Worm (Caenorhabditis elegans) whole organism, L1 larva: ENCODE data around the gene Y67D8B.1.
A peak's percentile ranks its signal among the peaks of the same experiment; 100 is the strongest.

Source experiments
- Y116A8C.19 ChIP-seq: sonication (generic microtip); optimal IDR thresholded peaks from 2 replicates; lab custom pipeline; 2016; ENCODE audit warnings: missing compliant biosample characterization, missing genetic modification characterization, borderline replicate concordance
- aha-1 ChIP-seq: fragments of 150-350 bp; optimal IDR thresholded peaks from 2 replicates; lab custom pipeline; 2014; ENCODE audit warnings: missing biosample characterization, missing genetic modification characterization
- aly-2 ChIP-seq: fragments of 150-350 bp; optimal IDR thresholded peaks from 2 replicates; lab custom pipeline; 2014; ENCODE audit warnings: missing biosample characterization, missing genetic modification characterization
- ceh-8 ChIP-seq: fragments of 200-800 bp; sonication (Bioruptor generic); optimal IDR thresholded peaks from 2 replicates; lab custom pipeline; 2018; ENCODE audit warnings: mild to moderate bottlenecking, missing genetic modification characterization, moderate library complexity, missing compliant biosample characterization
- ceh-82 ChIP-seq, 3 experiments: fragments of 150-350 bp in 1 of 3; sonication (generic microtip) in 2 of 3; optimal IDR thresholded peaks; 2 replicates each; lab custom pipeline; 2014 to 2017; ENCODE audit warnings: missing biosample characterization in 3 of 3, missing genetic modification characterization in 3 of 3
- ceh-90 ChIP-seq: sonication (generic microtip); optimal IDR thresholded peaks from 2 replicates; lab custom pipeline; 2016; ENCODE audit warnings: missing genetic modification characterization, missing compliant biosample characterization
- dpl-1 ChIP-seq, 3 experiments: fragments of 150-350 bp in 2 of 3; sonication (generic microtip) in 1 of 3; optimal IDR thresholded peaks; 2 replicates each; lab custom pipeline; 2014 to 2017; ENCODE audit warnings: missing biosample characterization in 3 of 3, missing genetic modification characterization in 3 of 3, missing genetic modification reagents in 3 of 3
- efl-1 ChIP-seq, 4 experiments: fragments of 150-350 bp; optimal IDR thresholded peaks in 3 of 4; peaks in 1 of 4; 1 replicate in 1 of 4; 2 replicates in 3 of 4; lab custom pipeline; 2014; ENCODE audit warnings: missing biosample characterization in 2 of 4, missing genetic modification characterization in 2 of 4, missing genetic modification reagents in 2 of 4
- egl-13 ChIP-seq: sonication (generic microtip); optimal IDR thresholded peaks from 2 replicates; lab custom pipeline; 2016; ENCODE audit warnings: missing genotype, missing genetic modification reagents, missing genetic modification characterization, missing compliant biosample characterization
- elt-2 ChIP-seq: sonication (generic microtip); optimal IDR thresholded peaks from 2 replicates; lab custom pipeline; 2016; ENCODE audit warnings: missing genetic modification characterization, mild to moderate bottlenecking, inconsistent platforms, missing compliant biosample characterization, missing genetic modification reagents
- fkh-10 ChIP-seq: sonication (generic microtip); optimal IDR thresholded peaks from 2 replicates; lab custom pipeline; 2017; ENCODE audit warnings: missing biosample characterization, missing genetic modification reagents, missing genetic modification characterization
- fkh-4 ChIP-seq: sonication (generic microtip); optimal IDR thresholded peaks from 2 replicates; lab custom pipeline; 2016; ENCODE audit warnings: missing compliant biosample characterization, missing genetic modification characterization, borderline replicate concordance
- fkh-8 ChIP-seq: sonication (generic microtip); optimal IDR thresholded peaks from 2 replicates; lab custom pipeline; 2016; ENCODE audit warnings: mild to moderate bottlenecking, missing genetic modification characterization, missing compliant biosample characterization
- fos-1 ChIP-seq: fragments of 150-350 bp; optimal IDR thresholded peaks from 2 replicates; lab custom pipeline; 2014; ENCODE audit warnings: missing biosample characterization, missing genetic modification characterization
- grh-1 ChIP-seq: fragments of 200-800 bp; sonication (Bioruptor generic); IDR thresholded peaks from 2 replicates; pipeline ENCODE4 v1.3.6; 2022; ENCODE audit warnings: missing genetic modification reagents, missing genetic modification characterization, missing compliant biosample characterization
- hlh-17 ChIP-seq: fragments of 200-800 bp; sonication (Bioruptor generic); optimal IDR thresholded peaks from 2 replicates; lab custom pipeline; 2018; ENCODE audit warnings: missing genetic modification characterization, mild to moderate bottlenecking, missing compliant biosample characterization, moderate library complexity, borderline replicate concordance
- irx-1 ChIP-seq: sonication (generic microtip); optimal IDR thresholded peaks from 2 replicates; lab custom pipeline; 2016; ENCODE audit warnings: missing genetic modification characterization, missing compliant biosample characterization
- jun-1 ChIP-seq: fragments of 150-350 bp; optimal IDR thresholded peaks from 2 replicates; lab custom pipeline; 2014; ENCODE audit warnings: missing biosample characterization, missing genetic modification reagents, missing genetic modification characterization
- lin-14 ChIP-seq: fragments of 200-800 bp; sonication (Bioruptor generic); optimal IDR thresholded peaks from 2 replicates; lab custom pipeline; 2018; ENCODE audit warnings: mild to moderate bottlenecking, missing genetic modification characterization, moderate library complexity, missing compliant biosample characterization
- lin-35 ChIP-seq, 2 experiments: fragments of 150-350 bp; optimal IDR thresholded peaks; 2 replicates each; lab custom pipeline; 2014; ENCODE audit warnings: missing biosample characterization in 2 of 2, missing genetic modification characterization in 2 of 2, missing genetic modification reagents in 2 of 2
- lir-3 ChIP-seq: sonication (generic microtip); optimal IDR thresholded peaks from 2 replicates; lab custom pipeline; 2016; ENCODE audit warnings: mild to moderate bottlenecking, missing genetic modification characterization, moderate library complexity, missing compliant biosample characterization; ENCODE audit not compliant: poor library complexity
- lsy-2 ChIP-seq, 2 experiments: fragments of 150-350 bp; optimal IDR thresholded peaks; 2 replicates each; lab custom pipeline; 2014; ENCODE audit warnings: missing biosample characterization in 2 of 2, missing genetic modification characterization in 2 of 2
- mab-9 ChIP-seq: fragments of 200-800 bp; sonication (Bioruptor generic); IDR thresholded peaks from 2 replicates; pipeline ENCODE4 v1.3.6; 2022; ENCODE audit warnings: missing genetic modification reagents, missing genetic modification characterization, missing compliant biosample characterization
- mdl-1 ChIP-seq, 2 experiments: fragments of 150-350 bp; optimal IDR thresholded peaks; 2 replicates each; lab custom pipeline; 2014 to 2017; ENCODE audit warnings: missing biosample characterization in 2 of 2, missing genetic modification characterization in 2 of 2, inconsistent platforms in 1 of 2
- nhr-19 ChIP-seq: fragments of 200-800 bp; sonication (Bioruptor generic); conservative IDR thresholded peaks from 2 replicates; pipeline ENCODE4 v1.3.6; 2022; ENCODE audit warnings: missing genetic modification characterization, missing compliant biosample characterization
- nhr-47 ChIP-seq: sonication (generic microtip); optimal IDR thresholded peaks from 2 replicates; lab custom pipeline; 2016; ENCODE audit warnings: mild to moderate bottlenecking, missing genetic modification characterization, moderate library complexity, missing compliant biosample characterization
- nhr-71 ChIP-seq: sonication (generic microtip); optimal IDR thresholded peaks from 2 replicates; lab custom pipeline; 2016; ENCODE audit warnings: mild to moderate bottlenecking, missing genetic modification characterization, moderate library complexity, missing compliant biosample characterization
- nhr-84 ChIP-seq: sonication (generic microtip); optimal IDR thresholded peaks from 2 replicates; lab custom pipeline; 2017; ENCODE audit warnings: missing biosample characterization, missing genetic modification characterization
- nhr-90 ChIP-seq: sonication (generic microtip); optimal IDR thresholded peaks from 2 replicates; lab custom pipeline; 2016; ENCODE audit warnings: mild to moderate bottlenecking, missing genetic modification characterization, missing compliant biosample characterization; ENCODE audit not compliant: poor library complexity
- skn-1 ChIP-seq: fragments of 150-350 bp; optimal IDR thresholded peaks from 2 replicates; lab custom pipeline; 2014; ENCODE audit warnings: missing biosample characterization, missing genetic modification characterization
- snu-23 ChIP-seq: sonication (generic microtip); optimal IDR thresholded peaks from 2 replicates; lab custom pipeline; 2016; ENCODE audit warnings: missing genetic modification characterization, missing compliant biosample characterization
- swsn-7 ChIP-seq: sonication (generic microtip); optimal IDR thresholded peaks from 2 replicates; lab custom pipeline; 2016; ENCODE audit warnings: missing genetic modification characterization, missing compliant biosample characterization
- tlp-1 ChIP-seq: fragments of 150-350 bp; optimal IDR thresholded peaks from 2 replicates; lab custom pipeline; 2014; ENCODE audit warnings: missing biosample characterization, missing genetic modification characterization
- unc-130 ChIP-seq: fragments of 150-350 bp; optimal IDR thresholded peaks from 2 replicates; lab custom pipeline; 2017; ENCODE audit warnings: missing biosample characterization, missing genetic modification characterization, inconsistent platforms
- unc-30 ChIP-seq: sonication (generic microtip); optimal IDR thresholded peaks from 2 replicates; lab custom pipeline; 2017; ENCODE audit warnings: missing biosample characterization, missing genetic modification characterization
- unc-98 ChIP-seq: fragments of 200-800 bp; sonication (Bioruptor generic); IDR thresholded peaks from 2 replicates; pipeline ENCODE4 v1.3.6; 2022; ENCODE audit warnings: missing genetic modification characterization, missing compliant biosample characterization
- vab-15 ChIP-seq: sonication (generic microtip); optimal IDR thresholded peaks from 2 replicates; lab custom pipeline; 2017; ENCODE audit warnings: missing genotype, mild to moderate bottlenecking, missing genetic modification characterization, missing compliant biosample characterization
- zip-4 ChIP-seq: fragments of 200-800 bp; sonication (Bioruptor generic); optimal IDR thresholded peaks from 2 replicates; lab custom pipeline; 2018; ENCODE audit warnings: mild to moderate bottlenecking, missing genetic modification characterization, moderate library complexity, missing compliant biosample characterization
- ztf-11 ChIP-seq, 2 experiments: sonication (generic microtip); optimal IDR thresholded peaks; 2 replicates each; lab custom pipeline; 2016 to 2017; ENCODE audit warnings: missing genetic modification characterization in 2 of 2, missing biosample characterization in 1 of 2, missing compliant biosample characterization in 1 of 2
- ztf-4 ChIP-seq: fragments of 150-350 bp; optimal IDR thresholded peaks from 2 replicates; lab custom pipeline; 2014; ENCODE audit warnings: missing biosample characterization, missing genetic modification characterization

Gene Y67D8B.1

DNA sequence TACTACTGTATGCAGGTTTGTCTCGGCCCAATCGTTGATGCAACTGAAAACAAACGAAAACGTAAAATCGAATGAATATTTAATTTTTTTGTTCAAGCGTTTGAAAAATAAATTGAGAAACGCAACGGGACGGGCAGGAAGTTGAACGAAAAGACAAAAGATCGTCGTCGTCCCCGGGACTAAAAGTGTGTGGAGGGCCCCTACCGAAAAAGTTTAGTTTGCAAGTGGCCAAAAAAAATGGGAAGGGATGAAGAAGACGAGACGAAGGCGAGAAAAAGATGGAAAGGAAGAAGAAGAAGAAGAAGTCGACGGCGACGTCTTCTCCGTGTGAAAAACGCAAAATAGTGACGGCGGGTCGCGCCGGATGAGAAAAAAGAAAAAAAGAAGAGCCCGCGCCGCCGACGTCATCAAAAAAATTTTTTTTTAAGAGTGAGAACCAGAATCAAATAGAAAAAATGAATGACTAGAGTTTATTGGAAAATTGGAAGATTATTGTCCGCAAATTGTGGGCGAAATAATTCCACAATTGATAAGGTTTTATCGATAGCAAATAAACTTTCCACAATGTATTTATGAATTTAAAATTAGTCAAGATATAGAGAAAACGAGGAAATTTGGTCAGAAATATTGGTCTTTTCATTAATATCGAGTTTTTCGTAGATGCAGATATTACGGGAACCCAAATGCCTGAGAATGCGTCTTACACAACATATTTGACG lies 39.2 kb downstream of the Y67D8B.1 start, which contains the start of gene mca-3:
Gene mca-3 (minus strand): TSS at position 51 of the 719 bp plus-strand sequence.
- TF ChIP-seq grh-1 (no peak), lir-3 (tag; lab: Kevin White, UChicago) (no peak), irx-1 (tag; lab: Kevin White, UChicago) (no peak), lsy-2 (tag; optimal IDR thresholded peaks at IDR 0.05; lab: Kevin White, UChicago) (no peak), skn-1 (tag; lab: Kevin White, UChicago) (no peak), aha-1 (tag; lab: Kevin White, UChicago) (no peak), hlh-17 (GFP tag; lab: Kevin White, UChicago) (no peak), unc-98 (GFP tag; lab: Robert Waterston, UW) (no peak), efl-1 (optimal IDR thresholded peaks at IDR 0.05; lab: Kevin White, UChicago) (no peak), efl-1 (GFP tag; optimal IDR thresholded peaks at IDR 0.05 in 1 of 2; lab: Kevin White, UChicago) (peak in 1 of 2 experiments; percentile 44), ztf-4 (tag; lab: Kevin White, UChicago) (no peak), lin-14 (peak; percentile 74), ztf-11 (tag; optimal IDR thresholded peaks at IDR 0.05; lab: Kevin White, UChicago) (no peak), dpl-1 (GFP tag; optimal IDR thresholded peaks at IDR 0.05; lab: Kevin White, UChicago) (no peak), ceh-8 (GFP tag; lab: Kevin White, UChicago) (peak; percentile 22), mdl-1 (tag; optimal IDR thresholded peaks at IDR 0.05; lab: Kevin White, UChicago) (no peak), zip-4 (GFP tag; lab: Kevin White, UChicago) (no peak), tlp-1 (tag; lab: Kevin White, UChicago) (no peak), ceh-90 (no peak), aly-2 (tag; lab: Kevin White, UChicago) (no peak), swsn-7 (tag; lab: Kevin White, UChicago) (no peak), mab-9 (no peak), unc-30 (tag; lab: Kevin White, UChicago) (no peak), snu-23 (GFP tag; lab: Kevin White, UChicago) (no peak), nhr-71 (peak; percentile 22), egl-13 (tag; lab: Kevin White, UChicago) (no peak), lin-35 (GFP tag; optimal IDR thresholded peaks at IDR 0.05; lab: Kevin White, UChicago) (no peak), unc-130 (tag; lab: Kevin White, UChicago) (no peak), jun-1 (tag; lab: Kevin White, UChicago) (no peak), nhr-90 (tag; lab: Kevin White, UChicago) (no peak), fkh-10 (GFP tag; lab: Kevin White, UChicago) (peak; percentile 19), nhr-47 (tag; lab: Kevin White, UChicago) (no peak), nhr-84 (tag; lab: Kevin White, UChicago) (no peak), elt-2 (peak; percentile 12), fkh-8 (tag; lab: Kevin White, UChicago) (no peak), fos-1 (no peak), fkh-4 (tag; lab: Kevin White, UChicago) (no peak), vab-15 (tag; lab: Kevin White, UChicago) (no peak), Y116A8C.19 (tag; lab: Kevin White, UChicago) (no peak), nhr-19 (GFP tag; lab: Robert Waterston, UW) (no peak), ceh-82 (tag; optimal IDR thresholded peaks at IDR 0.05; lab: Kevin White, UChicago) (peak in 2 of 3 experiments; percentile 2 to 27)
